Worm (Caenorhabditis elegans): Measurements from ENCODE around the gene R02D5.8.

The R02D5.8 gene

DNA sequence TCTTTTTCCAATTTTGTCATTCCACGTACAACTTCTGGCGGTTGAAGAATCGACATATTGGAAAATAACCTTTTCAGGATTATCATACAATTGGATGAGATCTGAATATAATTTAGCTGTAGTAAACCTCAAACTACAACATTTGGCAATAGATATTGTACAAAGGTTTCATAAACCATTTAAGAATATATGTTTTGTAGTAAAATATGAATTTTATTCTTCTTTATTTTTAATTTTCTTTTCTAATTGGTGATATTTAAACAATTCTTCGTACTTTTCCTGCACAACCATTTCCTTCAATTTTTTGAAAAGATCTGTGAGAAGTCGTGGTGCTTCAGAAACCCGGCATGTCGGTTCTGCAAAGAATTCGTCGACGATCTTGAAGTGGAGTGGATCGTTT lies 1.8 kb upstream of the R02D5.8 start, which contains the start of gene C53A5.17:
Gene C53A5.17 (minus strand): TSS at position 101 of the 400 bp plus-strand sequence.
- no peak for TF ChIP-seq ztf-29 (GFP tag; IDR thresholded peaks at IDR 0.05)
- no peak for TF ChIP-seq ztf-23 (GFP tag; IDR thresholded peaks at IDR 0.05)
- TF ChIP-seq ref-1 (GFP tag; conservative IDR thresholded peaks at IDR 0.05): no peak
- TF ChIP-seq cog-1 (tag; optimal IDR thresholded peaks at IDR 0.05): no peak
- TF ChIP-seq tab-1 (GFP tag; IDR thresholded peaks at IDR 0.05): no peak
- no peak for TF ChIP-seq klf-2 (GFP tag; conservative IDR thresholded peaks at IDR 0.05)
- no peak for TF ChIP-seq T22C8.4 (GFP tag; IDR thresholded peaks at IDR 0.05)
- TF ChIP-seq med-1 (GFP tag; optimal IDR thresholded peaks at IDR 0.05; ENCODE audit: insufficient read depth): no peak
- TF ChIP-seq flt-1 (GFP tag; IDR thresholded peaks at IDR 0.05): no peak

ce11 chrV:14518010-14518409 lies 1.2 kb downstream of the R02D5.8 start, which contains the start of gene R02D5.6:
R02D5.6 (minus strand) TSS chrV:14518110.
- TF ChIP-seq flt-1 (GFP tag; IDR thresholded peaks at IDR 0.05) (no peak), klf-2 (GFP tag; conservative IDR thresholded peaks at IDR 0.05) (no peak), cog-1 (tag; optimal IDR thresholded peaks at IDR 0.05) (no peak), tab-1 (GFP tag; IDR thresholded peaks at IDR 0.05) (no peak)

DNA sequence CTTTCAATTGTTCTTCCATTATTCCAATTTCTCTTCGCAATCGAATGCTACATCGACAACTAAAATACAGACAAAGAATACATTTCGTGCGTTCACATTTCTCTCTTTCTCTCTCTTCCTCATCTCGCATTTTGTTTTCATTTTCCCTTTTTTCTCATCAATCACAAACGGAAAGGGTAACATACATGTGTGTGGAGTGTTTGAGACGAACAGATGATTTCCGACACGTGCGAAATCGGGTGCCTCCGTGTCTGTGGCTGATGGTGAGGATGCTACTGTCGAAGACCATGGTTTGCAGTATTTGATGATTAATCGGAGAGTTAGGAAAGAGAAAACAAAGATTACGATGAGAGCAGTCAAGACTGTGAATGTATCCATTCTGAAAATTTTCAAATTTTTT lies 8.4 kb downstream of the R02D5.8 start, which contains the start of gene R02D5.9:
Gene R02D5.9 (minus strand): TSS at position 378 of the 400 bp plus-strand sequence.
- TF ChIP-seq T22C8.4 (GFP tag; IDR thresholded peaks at IDR 0.05): no peak
- TF ChIP-seq med-1 (GFP tag; optimal IDR thresholded peaks at IDR 0.05; ENCODE audit: insufficient read depth): no peak
- no peak for TF ChIP-seq klf-2 (GFP tag; conservative IDR thresholded peaks at IDR 0.05)

DNA sequence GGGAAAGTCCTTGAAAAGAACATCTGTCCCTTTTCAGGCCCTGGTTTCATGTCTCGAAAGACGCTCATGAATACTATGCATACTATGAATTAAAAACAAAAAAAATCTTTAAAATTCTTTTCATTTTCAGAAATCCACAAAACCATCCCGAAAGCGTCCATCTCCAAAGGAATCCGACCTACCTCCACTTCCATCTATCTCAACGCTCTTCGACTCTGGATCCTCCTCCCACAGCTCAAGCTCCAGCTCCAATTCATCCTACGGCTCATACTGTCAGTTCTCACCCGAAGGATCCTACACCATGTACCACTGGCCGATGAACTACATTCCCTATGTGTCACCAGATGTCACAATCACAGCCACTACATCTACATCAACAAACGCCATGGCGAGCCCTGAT lies 10.6 kb downstream of the R02D5.8 start:
- no peak for TF ChIP-seq klf-2 (GFP tag; conservative IDR thresholded peaks at IDR 0.05)
- no peak for TF ChIP-seq cog-1 (tag; optimal IDR thresholded peaks at IDR 0.05)
- no peak for TF ChIP-seq T22C8.4 (GFP tag; IDR thresholded peaks at IDR 0.05)
- TF ChIP-seq tab-1 (GFP tag; IDR thresholded peaks at IDR 0.05): no peak
- TF ChIP-seq ztf-29 (GFP tag; IDR thresholded peaks at IDR 0.05): no peak
- no peak for TF ChIP-seq med-1 (GFP tag; optimal IDR thresholded peaks at IDR 0.05; ENCODE audit: insufficient read depth)
- TF ChIP-seq flt-1 (GFP tag; IDR thresholded peaks at IDR 0.05): no peak
- no peak for TF ChIP-seq ztf-23 (GFP tag; IDR thresholded peaks at IDR 0.05)
- no peak for TF ChIP-seq ref-1 (GFP tag; conservative IDR thresholded peaks at IDR 0.05)

- TF ChIP-seq cog-1 (tag; optimal IDR thresholded peaks at IDR 0.05): peak; percentile 9
- no peak for TF ChIP-seq T22C8.4 (GFP tag; IDR thresholded peaks at IDR 0.05)
- no peak for TF ChIP-seq tab-1 (GFP tag; IDR thresholded peaks at IDR 0.05)
- 0 out of 2 replicates have a peak, but pooled peaks have one; percentile 31 for TF ChIP-seq flt-1 (GFP tag; IDR thresholded peaks at IDR 0.05)
- TF ChIP-seq med-1 (GFP tag; optimal IDR thresholded peaks at IDR 0.05; ENCODE audit: insufficient read depth): no peak
- TF ChIP-seq ztf-23 (GFP tag; IDR thresholded peaks at IDR 0.05): no peak
- TF ChIP-seq ref-1 (GFP tag; conservative IDR thresholded peaks at IDR 0.05): no peak
- TF ChIP-seq ztf-29 (GFP tag; IDR thresholded peaks at IDR 0.05): no peak
- TF ChIP-seq klf-2 (GFP tag; conservative IDR thresholded peaks at IDR 0.05): no peak
Observed at ce11 chrV:14508005-14508521, 11.1 kb downstream of the R02D5.8 start, which contains the start of gene R02D5.1. R02D5.1 (plus strand) TSS chrV:14508249.

ce11 chrV:14506713-14507675 lies 12.2 kb downstream of the R02D5.8 start:
- TF ChIP-seq ztf-23 (GFP tag; IDR thresholded peaks at IDR 0.05) (no peak), ztf-29 (GFP tag; IDR thresholded peaks at IDR 0.05) (peak; percentile 13; the same call in 1 of the 2 replicates)

- TF ChIP-seq ztf-23 (GFP tag; IDR thresholded peaks at IDR 0.05): 0 out of 2 replicates have a peak, but pooled peaks have one; percentile 55
- TF ChIP-seq med-1 (GFP tag; optimal IDR thresholded peaks at IDR 0.05; ENCODE audit: insufficient read depth): no peak
- peak; percentile 60; the same call in 1 of the 2 replicates for TF ChIP-seq ztf-29 (GFP tag; IDR thresholded peaks at IDR 0.05)
- TF ChIP-seq cog-1 (tag; optimal IDR thresholded peaks at IDR 0.05): peak; percentile 51
- TF ChIP-seq flt-1 (GFP tag; IDR thresholded peaks at IDR 0.05): no peak
- TF ChIP-seq klf-2 (GFP tag; conservative IDR thresholded peaks at IDR 0.05): no peak
Observed at ce11 chrV:14505745-14506214, 13.4 kb downstream of the R02D5.8 start.

DNA sequence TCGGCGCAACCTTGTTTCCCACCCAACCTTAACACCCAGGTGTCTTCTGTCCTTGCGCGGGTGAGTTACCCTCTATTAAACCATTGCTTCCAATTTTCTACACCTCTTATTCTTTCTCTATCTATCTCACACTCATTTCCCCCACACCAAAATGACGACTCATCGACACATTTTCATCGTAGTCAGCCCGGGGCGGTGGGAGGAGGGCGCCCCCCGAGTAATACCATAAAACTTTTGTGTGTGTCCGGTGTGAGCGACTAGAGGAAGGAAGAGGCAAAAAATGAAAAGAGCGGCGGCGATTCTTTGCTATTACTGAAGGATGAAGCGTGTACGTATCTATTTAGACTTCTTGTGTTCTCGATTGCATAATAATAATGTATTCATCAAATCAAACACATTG lies 14.4 kb downstream of the R02D5.8 start:
- TF ChIP-seq T22C8.4 (GFP tag; IDR thresholded peaks at IDR 0.05) (no peak), med-1 (GFP tag; optimal IDR thresholded peaks at IDR 0.05; ENCODE audit: insufficient read depth) (no peak), tab-1 (GFP tag; IDR thresholded peaks at IDR 0.05) (no peak), ztf-23 (GFP tag; IDR thresholded peaks at IDR 0.05) (no peak), ztf-29 (GFP tag; IDR thresholded peaks at IDR 0.05) (no peak), klf-2 (GFP tag; conservative IDR thresholded peaks at IDR 0.05) (no peak), ref-1 (GFP tag; conservative IDR thresholded peaks at IDR 0.05) (no peak), cog-1 (tag; optimal IDR thresholded peaks at IDR 0.05) (no peak), flt-1 (GFP tag; IDR thresholded peaks at IDR 0.05) (no peak)

- no peak for TF ChIP-seq ref-1 (GFP tag; conservative IDR thresholded peaks at IDR 0.05)
- TF ChIP-seq klf-2 (GFP tag; conservative IDR thresholded peaks at IDR 0.05): no peak
- no peak for TF ChIP-seq ztf-29 (GFP tag; IDR thresholded peaks at IDR 0.05)
- TF ChIP-seq tab-1 (GFP tag; IDR thresholded peaks at IDR 0.05): no peak
- no peak for TF ChIP-seq ztf-23 (GFP tag; IDR thresholded peaks at IDR 0.05)
- TF ChIP-seq T22C8.4 (GFP tag; IDR thresholded peaks at IDR 0.05): no peak
- TF ChIP-seq cog-1 (tag; optimal IDR thresholded peaks at IDR 0.05): no peak
- TF ChIP-seq flt-1 (GFP tag; IDR thresholded peaks at IDR 0.05): no peak
- no peak for TF ChIP-seq med-1 (GFP tag; optimal IDR thresholded peaks at IDR 0.05; ENCODE audit: insufficient read depth)
Observed at ce11 chrV:14504120-14504519, 15.0 kb downstream of the R02D5.8 start.
